Fruit fly (Drosophila melanogaster): Measurements from ENCODE around the gene CG34179.

The CG34179 gene

DNA sequence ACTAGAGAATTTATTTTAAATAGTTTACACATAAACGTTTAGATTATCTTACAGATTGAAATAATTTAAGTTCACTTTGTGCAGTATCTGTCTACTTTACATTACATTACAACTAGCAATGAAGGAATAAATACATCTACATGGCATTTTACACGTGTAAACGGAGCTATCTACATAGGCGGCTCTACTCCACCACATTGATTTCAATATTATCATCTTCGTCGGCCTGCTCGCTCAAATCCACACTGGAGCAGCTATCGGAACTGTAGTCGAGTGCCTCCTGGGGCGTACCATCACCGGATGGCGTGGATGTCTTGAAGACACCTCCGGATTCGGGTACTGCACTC, 35.5 kb downstream of the CG34179 start:
- TF ChIP-seq EcR (GFP tag; optimal IDR thresholded peaks at IDR 0.05) (no peak), Dll (optimal IDR thresholded peaks at IDR 0.05) (no peak), usp (GFP tag; optimal IDR thresholded peaks at IDR 0.05) (no peak), pan (optimal IDR thresholded peaks at IDR 0.05) (no peak), CG8478 (optimal IDR thresholded peaks at IDR 0.05) (no peak), psq (optimal IDR thresholded peaks at IDR 0.05) (no peak)

DNA sequence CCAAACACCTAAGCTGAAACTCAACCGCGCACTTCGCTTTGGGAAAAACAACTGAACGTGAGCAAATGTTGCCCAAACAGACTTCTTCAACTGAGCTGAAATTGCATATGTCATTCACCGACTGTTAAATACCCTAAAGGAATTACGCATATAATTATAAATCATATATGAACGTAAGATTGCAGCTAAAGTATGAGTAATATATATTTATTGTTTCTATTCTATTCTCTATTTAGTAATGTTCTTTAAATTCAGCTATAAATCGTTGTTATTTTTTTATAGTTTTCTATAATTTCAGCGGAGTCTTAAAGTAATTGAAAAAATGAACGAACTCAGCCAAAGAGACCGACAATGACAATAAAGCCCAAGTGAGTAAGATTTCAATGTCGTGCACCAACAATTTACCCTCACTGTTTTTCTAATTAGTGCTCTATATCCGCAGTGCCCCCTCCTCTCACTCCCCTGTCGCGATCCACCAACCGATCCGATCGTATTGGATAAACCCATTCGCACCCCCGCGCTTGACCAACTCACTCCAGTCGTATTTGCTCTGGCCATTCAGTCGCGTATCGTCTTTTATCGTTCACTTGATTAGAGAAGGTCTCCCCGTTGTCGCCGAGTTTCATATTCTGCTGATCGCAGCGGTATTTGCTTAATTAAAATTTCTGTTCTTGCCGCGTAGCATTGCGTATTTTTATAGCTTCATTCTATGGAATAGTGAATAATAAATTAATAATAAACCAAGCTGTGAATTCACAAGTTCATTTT, 36.0 kb downstream of the CG34179 start, which contains the start of gene CG9098:
TSS of gene CG9098 (minus strand) at position 36 of the 768 bp plus-strand sequence.
- TF ChIP-seq psq (optimal IDR thresholded peaks at IDR 0.05) = no peak
- no peak for TF ChIP-seq EcR (GFP tag; optimal IDR thresholded peaks at IDR 0.05)
- no peak for TF ChIP-seq Dll (optimal IDR thresholded peaks at IDR 0.05)
- no peak for TF ChIP-seq CG8478 (optimal IDR thresholded peaks at IDR 0.05)
- TF ChIP-seq usp (GFP tag; optimal IDR thresholded peaks at IDR 0.05) = no peak
- TF ChIP-seq pan (optimal IDR thresholded peaks at IDR 0.05) = no peak

DNA sequence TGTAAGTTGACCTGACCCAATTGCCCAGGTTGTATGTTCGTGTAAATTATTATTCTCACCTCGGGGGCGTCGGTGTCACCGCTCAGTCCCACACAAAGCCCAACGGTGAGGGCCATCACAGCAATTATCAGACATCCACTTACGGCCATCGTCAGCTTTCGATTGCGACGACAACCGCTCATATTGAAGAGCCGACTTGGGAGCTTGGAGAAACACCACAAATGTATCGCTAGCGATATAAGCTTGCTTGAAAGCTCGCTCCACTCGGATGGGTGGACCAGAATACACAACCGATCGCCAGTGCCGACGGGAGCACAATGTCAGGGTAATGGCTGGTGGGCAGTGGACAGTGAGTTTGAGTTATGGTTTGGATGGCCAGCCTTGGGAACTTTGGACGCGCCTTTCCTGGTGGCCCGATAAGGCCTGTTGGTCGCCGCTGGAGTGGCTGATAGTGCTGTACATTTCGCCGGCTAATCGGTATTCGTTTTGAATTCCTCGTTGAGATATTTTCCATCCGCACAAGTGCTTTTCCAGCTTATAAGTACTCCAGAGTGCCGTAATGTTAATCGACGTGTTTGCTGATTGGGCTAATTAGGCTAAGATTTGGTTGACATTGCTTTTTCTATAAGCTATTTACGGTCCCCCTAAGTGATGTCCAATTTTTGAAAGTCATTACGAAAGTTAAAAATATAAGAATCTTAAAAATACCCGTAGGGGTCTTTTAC, 41.8 kb downstream of the CG34179 start, which contains the start of gene Gal:
TSS of gene Gal (minus strand) at position 320 of the 725 bp plus-strand sequence.
- TF ChIP-seq pan (optimal IDR thresholded peaks at IDR 0.05) (no peak), usp (GFP tag; optimal IDR thresholded peaks at IDR 0.05) (no peak), CG8478 (optimal IDR thresholded peaks at IDR 0.05) (no peak), psq (optimal IDR thresholded peaks at IDR 0.05) (no peak), EcR (GFP tag; optimal IDR thresholded peaks at IDR 0.05) (no peak), Dll (optimal IDR thresholded peaks at IDR 0.05) (no peak)

DNA sequence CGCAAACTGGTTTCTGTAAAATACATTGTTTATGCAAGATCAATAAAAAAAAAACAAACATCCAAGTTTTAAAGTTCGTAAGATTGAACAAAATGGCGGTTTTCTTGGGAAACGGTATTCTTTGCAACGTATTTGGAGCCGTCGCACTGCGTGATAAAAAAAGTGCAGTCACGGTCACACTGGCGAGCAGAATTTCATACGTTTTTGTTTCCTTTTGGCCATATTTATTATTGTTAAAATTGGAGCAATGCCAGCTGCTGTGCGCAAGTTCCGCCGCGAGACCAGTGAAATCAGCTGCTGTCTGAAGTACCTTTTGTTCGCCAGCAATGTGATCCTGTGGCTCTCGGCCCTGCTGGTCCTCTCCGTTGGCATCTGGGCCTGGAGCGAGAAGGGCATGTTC, 48.4 kb downstream of the CG34179 start, which contains the start of gene Tsp26A:
TSS of gene Tsp26A (plus strand) at position 164 of the 400 bp plus-strand sequence.
- no peak for TF ChIP-seq EcR (GFP tag; optimal IDR thresholded peaks at IDR 0.05)

DNA sequence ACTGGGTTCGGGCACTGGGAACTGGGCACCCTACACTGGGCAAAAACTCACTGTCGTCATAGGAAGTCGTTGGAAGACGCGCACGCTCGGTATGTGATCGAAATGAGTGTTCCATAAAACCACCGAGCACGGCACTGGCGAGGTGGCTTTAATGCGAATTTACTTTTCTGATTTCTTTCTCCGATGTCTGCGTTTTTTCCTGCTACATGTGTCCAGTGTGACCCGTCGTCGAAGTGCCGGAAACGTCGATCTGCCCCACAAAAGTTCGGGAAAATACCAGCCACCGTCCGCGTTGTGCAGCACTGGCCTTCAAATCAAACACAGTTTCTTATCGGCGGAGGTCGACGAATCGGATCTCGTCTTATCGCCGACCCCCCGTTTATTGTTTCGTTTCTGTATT, 49.3 kb downstream of the CG34179 start, which contains the start of gene Kdm5:
TSS of gene Kdm5 (minus strand) at position 255 of the 400 bp plus-strand sequence.
- TF ChIP-seq CG8478 (optimal IDR thresholded peaks at IDR 0.05) (no peak), usp (GFP tag; optimal IDR thresholded peaks at IDR 0.05) (no peak), Dll (optimal IDR thresholded peaks at IDR 0.05) (no peak), psq (optimal IDR thresholded peaks at IDR 0.05) (no peak)

DNA sequence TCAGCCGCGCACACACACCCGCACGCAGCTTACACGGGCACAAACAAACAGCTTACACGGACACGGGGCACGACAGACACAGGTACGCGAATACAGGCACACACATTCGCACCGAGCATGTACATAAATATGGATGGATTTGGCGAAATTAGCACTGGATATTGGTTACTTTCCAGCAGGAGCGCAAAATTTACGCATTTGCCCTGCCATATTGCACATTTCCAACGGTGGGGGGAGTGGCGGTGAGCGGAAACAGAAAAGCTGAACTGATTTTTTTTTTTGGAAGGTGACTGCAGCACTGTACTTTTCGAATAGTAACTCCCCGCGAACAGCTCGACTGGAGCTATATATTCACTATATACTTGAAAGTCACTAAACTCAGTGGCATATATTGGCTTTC, 50.1 kb downstream of the CG34179 start:
- TF ChIP-seq psq (optimal IDR thresholded peaks at IDR 0.05) = no peak
- TF ChIP-seq EcR (GFP tag; optimal IDR thresholded peaks at IDR 0.05) = no peak
- no peak for TF ChIP-seq Dll (optimal IDR thresholded peaks at IDR 0.05)
- TF ChIP-seq pan (optimal IDR thresholded peaks at IDR 0.05) = no peak
- no peak for TF ChIP-seq CG8478 (optimal IDR thresholded peaks at IDR 0.05)
- no peak for TF ChIP-seq usp (GFP tag; optimal IDR thresholded peaks at IDR 0.05)

DNA sequence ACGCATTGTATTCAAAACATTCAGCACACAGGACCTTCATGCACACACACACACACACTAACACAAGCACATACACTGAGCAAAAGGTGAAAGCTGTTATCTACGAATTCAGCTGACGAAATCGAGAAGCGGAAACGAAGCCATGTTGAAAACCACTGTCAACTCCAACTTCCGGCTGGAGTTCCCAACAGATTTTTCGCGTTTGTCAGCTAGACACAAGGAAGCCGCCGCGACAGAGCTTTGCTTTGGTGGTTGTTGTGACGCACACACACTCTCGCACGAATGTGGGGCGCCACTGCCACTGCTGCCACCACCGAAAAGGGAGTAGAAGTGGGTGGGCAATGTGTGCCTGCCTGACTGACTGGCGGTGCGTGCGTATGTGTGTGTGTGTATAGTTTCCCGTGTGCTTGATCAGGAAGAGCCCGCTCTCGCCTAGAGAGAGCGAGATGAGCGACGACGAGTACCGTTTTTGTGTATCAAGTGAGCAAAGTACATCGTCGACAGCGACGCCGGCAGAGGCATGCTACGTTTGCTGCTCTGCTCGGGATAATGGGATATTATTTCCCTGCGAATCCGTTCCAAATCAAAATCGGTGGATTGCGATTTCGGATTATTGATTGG, 50.8 kb downstream of the CG34179 start:
- TF ChIP-seq Dll (optimal IDR thresholded peaks at IDR 0.05) (peak; percentile 62), EcR (GFP tag; optimal IDR thresholded peaks at IDR 0.05) (no peak)
